Fruit fly (Drosophila melanogaster): ENCODE results near the gene Nrx-1.

dm6 chr3R:22483537-22483936 lies 15.2 kb downstream of the Nrx-1 start:
- TF ChIP-seq CG8478 (optimal IDR thresholded peaks at IDR 0.05) (no peak), CTCF (optimal IDR thresholded peaks at IDR 0.05) (no peak)
